Worm (Caenorhabditis elegans) whole organism, L2 larva: ENCODE data around the gene cnc-7.

Experiments used
- aly-2 ChIP-seq: fragments of 150-350 bp; optimal IDR thresholded peaks from 2 replicates; lab custom pipeline; 2014; ENCODE audit warnings: missing biosample characterization, missing genetic modification characterization
- ama-1 ChIP-seq: fragments of 150-350 bp; optimal IDR thresholded peaks from 2 replicates; lab custom pipeline; 2018; ENCODE audit warnings: inconsistent platforms
- elt-3 ChIP-seq: sonication (generic microtip); optimal IDR thresholded peaks from 2 replicates; lab custom pipeline; 2017; ENCODE audit warnings: missing biosample characterization, missing genetic modification characterization
- lin-11 ChIP-seq: fragments of 150-350 bp; sonication (generic microtip); optimal IDR thresholded peaks from 2 replicates; lab custom pipeline; 2014; ENCODE audit warnings: missing biosample characterization, missing genetic modification characterization, inconsistent platforms, mixed read lengths
- lin-39 ChIP-seq: fragments of 150-350 bp; optimal IDR thresholded peaks from 2 replicates; lab custom pipeline; 2014; ENCODE audit warnings: missing biosample characterization, missing genetic modification reagents, missing genetic modification characterization
- nhr-237 ChIP-seq: fragments of 150-350 bp; optimal IDR thresholded peaks from 2 replicates; lab custom pipeline; 2014; ENCODE audit warnings: missing biosample characterization, missing genetic modification characterization

DNA sequence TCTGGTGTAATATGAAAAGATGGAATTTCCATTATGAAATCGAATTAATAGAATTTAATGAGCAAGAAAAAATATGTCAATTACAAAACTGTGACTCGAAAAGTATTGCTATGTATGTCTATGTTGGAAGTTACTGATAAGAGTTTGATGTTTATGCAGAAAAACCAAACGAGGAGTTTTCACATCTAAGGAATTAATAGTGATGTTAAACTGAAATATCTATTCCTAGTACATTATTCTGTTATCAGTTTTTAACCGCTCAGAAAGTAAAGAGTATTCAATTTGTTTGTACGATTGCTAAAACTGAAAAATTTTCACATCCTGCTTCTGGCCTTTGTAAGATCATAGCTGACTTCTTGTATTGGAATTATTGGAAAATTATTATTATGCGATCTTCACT is 6.9 kb upstream of the cnc-7 start, which contains the start of gene K02E2.7:
- no peak for TF ChIP-seq aly-2 (tag; lab: Kevin White, UChicago)
- no peak for TF ChIP-seq elt-3 (tag; lab: Kevin White, UChicago)
- TF ChIP-seq lin-11 (tag; lab: Kevin White, UChicago): no peak
- no peak for TF ChIP-seq ama-1 (lab: Kevin White, UChicago)
- TF ChIP-seq nhr-237: no peak
- no peak for TF ChIP-seq lin-39
